Fruit fly (Drosophila melanogaster) whole organism, prepupa: ENCODE measurements around the gene Nepl20.
A peak's percentile ranks its signal among the peaks of the same experiment; 100 is the strongest.

ENCODE experiments used
- Blimp-1 ChIP-seq: fragments of 200-800 bp; sonication (Bioruptor generic); optimal IDR thresholded peaks from 3 replicates; lab custom pipeline; 2017; ENCODE audit warnings: missing biosample characterization, missing genetic modification characterization, mild to moderate bottlenecking, moderate library complexity, missing genetic modification reagents
- CG10631 ChIP-seq: fragments of 200-800 bp; sonication (Bioruptor generic); optimal IDR thresholded peaks from 2 replicates; lab custom pipeline; 2016; ENCODE audit warnings: missing biosample characterization, missing genetic modification characterization
- CG11294 ChIP-seq: fragments of 200-800 bp; sonication (Bioruptor generic); IDR thresholded peaks from 2 replicates; pipeline ENCODE4 v1.3.6; 2022; ENCODE audit warnings: missing biosample characterization, missing genetic modification characterization
- CG11902 ChIP-seq: fragments of 200-800 bp; sonication (Bioruptor generic); optimal IDR thresholded peaks from 3 replicates; lab custom pipeline; 2016; ENCODE audit warnings: missing biosample characterization, missing genetic modification characterization
- CG15336 ChIP-seq: fragments of 200-800 bp; sonication (Bioruptor generic); IDR thresholded peaks from 2 replicates; pipeline ENCODE4 v1.3.6; 2022; ENCODE audit warnings: missing biosample characterization, missing genetic modification characterization
- CG1621 ChIP-seq: fragments of 200-800 bp; sonication (Bioruptor generic); optimal IDR thresholded peaks from 3 replicates; lab custom pipeline; 2018; ENCODE audit warnings: missing biosample characterization, mild to moderate bottlenecking, missing genetic modification characterization
- CG16779 ChIP-seq: fragments of 200-800 bp; sonication (Bioruptor generic); optimal IDR thresholded peaks from 3 replicates; lab custom pipeline; 2017; ENCODE audit warnings: missing biosample characterization, mild to moderate bottlenecking, missing genetic modification characterization
- CG3032 ChIP-seq: fragments of 200-800 bp; optimal IDR thresholded peaks from 2 replicates; lab custom pipeline; 2019; ENCODE audit warnings: missing biosample characterization, mild to moderate bottlenecking, missing genetic modification characterization, moderate library complexity
- CG32006 ChIP-seq: fragments of 200-800 bp; sonication (Bioruptor generic); optimal IDR thresholded peaks from 3 replicates; lab custom pipeline; 2017; ENCODE audit warnings: missing biosample characterization, mild to moderate bottlenecking, missing genetic modification characterization
- CG34406 ChIP-seq: fragments of 200-800 bp; sonication (Bioruptor generic); optimal IDR thresholded peaks from 3 replicates; lab custom pipeline; 2016; ENCODE audit warnings: missing biosample characterization, missing genetic modification characterization
- CG3919 ChIP-seq: fragments of 200-800 bp; sonication (Bioruptor generic); optimal IDR thresholded peaks from 3 replicates; lab custom pipeline; 2016; ENCODE audit warnings: missing biosample characterization, missing genetic modification characterization
- CG4318 ChIP-seq: fragments of 200-800 bp; sonication (Bioruptor generic); optimal IDR thresholded peaks from 3 replicates; lab custom pipeline; 2017; ENCODE audit warnings: missing biosample characterization, mild to moderate bottlenecking, missing genetic modification characterization
- CG6163 ChIP-seq: fragments of 200-800 bp; sonication (Bioruptor generic); IDR thresholded peaks from 3 replicates; pipeline ENCODE4 v1.3.6; 2022; ENCODE audit warnings: missing biosample characterization, missing genetic modification characterization
- CG6276 ChIP-seq: fragments of 200-800 bp; sonication (Bioruptor generic); optimal IDR thresholded peaks from 2 replicates; lab custom pipeline; 2017; ENCODE audit warnings: missing biosample characterization, mild to moderate bottlenecking, missing genetic modification characterization
- CG6792 ChIP-seq: fragments of 200-800 bp; sonication (Bioruptor generic); optimal IDR thresholded peaks from 3 replicates; lab custom pipeline; 2016; ENCODE audit warnings: missing biosample characterization, missing genetic modification characterization
- CG6808 ChIP-seq: fragments of 200-800 bp; sonication (Bioruptor generic); optimal IDR thresholded peaks from 3 replicates; lab custom pipeline; 2017; ENCODE audit warnings: missing biosample characterization, missing genetic modification characterization, mild to moderate bottlenecking, moderate library complexity, missing genetic modification reagents
- CG7368 ChIP-seq: fragments of 200-800 bp; sonication (Bioruptor generic); optimal IDR thresholded peaks from 3 replicates; lab custom pipeline; 2016; ENCODE audit warnings: missing biosample characterization, missing genetic modification characterization
- CG8119 ChIP-seq: fragments of 200-800 bp; sonication (Bioruptor generic); IDR thresholded peaks from 3 replicates; pipeline ENCODE4 v1.3.6; 2022; ENCODE audit warnings: missing biosample characterization, missing genetic modification characterization
- CG8319 ChIP-seq: fragments of 200-800 bp; sonication (Bioruptor generic); optimal IDR thresholded peaks from 3 replicates; lab custom pipeline; 2016; ENCODE audit warnings: missing biosample characterization, missing genetic modification characterization
- CG8632 ChIP-seq: fragments of 200-800 bp; sonication (Bioruptor generic); optimal IDR thresholded peaks from 3 replicates; lab custom pipeline; 2016; ENCODE audit warnings: missing biosample characterization, missing genetic modification characterization
- CG9139 ChIP-seq: fragments of 200-800 bp; sonication (Bioruptor generic); optimal IDR thresholded peaks from 3 replicates; lab custom pipeline; 2017; ENCODE audit warnings: missing biosample characterization, mild to moderate bottlenecking, missing genetic modification characterization
- Eip78C ChIP-seq: fragments of 200-800 bp; sonication (Bioruptor generic); peaks from one replicate; lab custom pipeline; 2016; ENCODE audit warnings: missing biosample characterization, missing genetic modification characterization
- Ets21C ChIP-seq: fragments of 200-800 bp; sonication (Bioruptor generic); optimal IDR thresholded peaks from 3 replicates; lab custom pipeline; 2016; ENCODE audit warnings: missing biosample characterization, missing genetic modification characterization
- Ets96B ChIP-seq: fragments of 200-800 bp; optimal IDR thresholded peaks from 2 replicates; lab custom pipeline; 2019; ENCODE audit warnings: missing biosample characterization, mild to moderate bottlenecking, missing genetic modification characterization, moderate library complexity
- Gug ChIP-seq: fragments of 200-800 bp; sonication (Bioruptor generic); IDR thresholded peaks from 2 replicates; pipeline ENCODE4 v1.3.6; 2022; ENCODE audit warnings: missing biosample characterization, missing genetic modification characterization
- Hr38 ChIP-seq: sonication (Bioruptor generic); optimal IDR thresholded peaks from 2 replicates; lab custom pipeline; 2016; ENCODE audit warnings: missing biosample characterization, missing genetic modification characterization
- Lpt ChIP-seq: fragments of 200-800 bp; sonication (Bioruptor generic); optimal IDR thresholded peaks from 3 replicates; lab custom pipeline; 2016; ENCODE audit warnings: missing biosample characterization, missing genetic modification characterization
- Met ChIP-seq: fragments of 200-800 bp; sonication (Bioruptor generic); optimal IDR thresholded peaks from 3 replicates; lab custom pipeline; 2016; ENCODE audit warnings: missing biosample characterization, missing genetic modification characterization
- Sox15 ChIP-seq: fragments of 200-800 bp; sonication (Bioruptor generic); optimal IDR thresholded peaks from 3 replicates; lab custom pipeline; 2016; ENCODE audit warnings: missing biosample characterization, missing genetic modification characterization
- achi ChIP-seq: fragments of 200-800 bp; sonication (Bioruptor generic); optimal IDR thresholded peaks from 3 replicates; lab custom pipeline; 2016; ENCODE audit warnings: missing biosample characterization, missing genetic modification characterization
- cyc ChIP-seq: fragments of 200-800 bp; sonication (Bioruptor generic); optimal IDR thresholded peaks from 3 replicates; lab custom pipeline; 2016; ENCODE audit warnings: missing biosample characterization, missing genetic modification characterization
- dac ChIP-seq: fragments of 200-800 bp; sonication (Bioruptor generic); optimal IDR thresholded peaks from 2 replicates; lab custom pipeline; 2017; ENCODE audit warnings: missing biosample characterization, mild to moderate bottlenecking, missing genetic modification characterization
- dsx ChIP-seq: fragments of 200-800 bp; optimal IDR thresholded peaks from 3 replicates; lab custom pipeline; 2019; ENCODE audit warnings: missing biosample characterization, mild to moderate bottlenecking, missing genetic modification characterization, moderate library complexity; ENCODE audit not compliant: poor library complexity, severe bottlenecking
- eg ChIP-seq: fragments of 200-800 bp; sonication (Bioruptor generic); IDR thresholded peaks from 3 replicates; pipeline ENCODE4 v1.3.6; 2022; ENCODE audit warnings: missing biosample characterization, missing genetic modification characterization
- esn ChIP-seq: fragments of 200-800 bp; sonication (Bioruptor generic); optimal IDR thresholded peaks from 2 replicates; lab custom pipeline; 2016; ENCODE audit warnings: missing biosample characterization, mild to moderate bottlenecking, missing genetic modification characterization, moderate library complexity
- fd59A ChIP-seq: fragments of 200-800 bp; sonication (Bioruptor generic); optimal IDR thresholded peaks from 2 replicates; lab custom pipeline; 2017; ENCODE audit warnings: missing biosample characterization, mild to moderate bottlenecking, missing genetic modification characterization, missing genetic modification reagents
- lz ChIP-seq: fragments of 200-800 bp; sonication (Bioruptor generic); optimal IDR thresholded peaks from 3 replicates; lab custom pipeline; 2016; ENCODE audit warnings: missing biosample characterization, missing genetic modification characterization
- net ChIP-seq: fragments of 200-800 bp; sonication (Bioruptor generic); optimal IDR thresholded peaks from 3 replicates; lab custom pipeline; 2016; ENCODE audit warnings: missing biosample characterization, missing genetic modification characterization
- pdm3 ChIP-seq: fragments of 200-800 bp; sonication (Bioruptor generic); optimal IDR thresholded peaks from 3 replicates; lab custom pipeline; 2016; ENCODE audit warnings: missing biosample characterization, missing genetic modification characterization
- salr ChIP-seq, 2 experiments: fragments of 200-800 bp; sonication (Bioruptor generic); optimal IDR thresholded peaks; 3 replicates each; lab custom pipeline; 2016 to 2018; ENCODE audit warnings: missing biosample characterization in 2 of 2, missing genetic modification characterization in 2 of 2, mild to moderate bottlenecking in 1 of 2
- ss ChIP-seq, 2 experiments: fragments of 200-800 bp; sonication (Bioruptor generic); optimal IDR thresholded peaks; 2 replicates in 1 of 2; 3 replicates in 1 of 2; lab custom pipeline; 2017 to 2018; ENCODE audit warnings: mild to moderate bottlenecking in 2 of 2, missing biosample characterization in 2 of 2, missing genetic modification characterization in 2 of 2, moderate library complexity in 1 of 2
- svp ChIP-seq: fragments of 200-800 bp; sonication (Bioruptor generic); peaks from one replicate; lab custom pipeline; 2016; ENCODE audit warnings: missing biosample characterization, missing genetic modification characterization
- vri ChIP-seq: fragments of 200-800 bp; sonication (Bioruptor generic); optimal IDR thresholded peaks from 3 replicates; lab custom pipeline; 2016; ENCODE audit warnings: missing biosample characterization, mild to moderate bottlenecking, missing genetic modification characterization

Nepl20 gene

dm6 chr3R:28911758-28912157, 31.2 kb downstream of the Nepl20 start (continued):
- TF ChIP-seq CG15336 (GFP tag; lab: Robert Waterston, UW) (peak; percentile 76), achi (GFP tag; lab: Kevin White, UChicago) (peak; percentile 62), CG8119 (GFP tag; lab: Robert Waterston, UW) (peak; percentile 77), CG16779 (tag; lab: Kevin White, UChicago) (peak; percentile 12), Lpt (GFP tag; lab: Kevin White, UChicago) (peak; percentile 74), CG10631 (GFP tag; lab: Kevin White, UChicago) (peak; percentile 60), CG11294 (GFP tag; lab: Robert Waterston, UW) (no peak; the same call in 1 of the 2 replicates), dsx (GFP tag; lab: Kevin White, UChicago) (no peak), cyc (GFP tag; lab: Kevin White, UChicago) (peak; percentile 40), salr (GFP tag; optimal IDR thresholded peaks at IDR 0.05; lab: Kevin White, UChicago) (peak in 1 of 2 experiments; percentile 57), fd59A (GFP tag; lab: Kevin White, UChicago) (no peak), CG32006 (peak; percentile 70), CG4318 (GFP tag; lab: Kevin White, UChicago) (peak; percentile 29), CG3919 (GFP tag; lab: Kevin White, UChicago) (peak; percentile 71), vri (GFP tag; lab: Kevin White, UChicago) (no peak), ss (GFP tag; optimal IDR thresholded peaks at IDR 0.05; lab: Kevin White, UChicago) (no peak), CG8632 (GFP tag; lab: Kevin White, UChicago) (no peak), Met (GFP tag; lab: Kevin White, UChicago) (peak; percentile 35), CG6163 (peak; percentile 81), pdm3 (GFP tag; lab: Kevin White, UChicago) (no peak), CG7368 (GFP tag; lab: Kevin White, UChicago) (peak; percentile 53), CG34406 (no peak), CG9139 (GFP tag; lab: Kevin White, UChicago) (no peak)

- peak; percentile 61 for TF ChIP-seq CG6276 (GFP tag; lab: Kevin White, UChicago)
- TF ChIP-seq CG11902 (GFP tag; lab: Kevin White, UChicago), result no peak
- TF ChIP-seq lz (GFP tag; lab: Kevin White, UChicago), result no peak
- TF ChIP-seq Ets96B (tag; lab: Kevin White, UChicago), result no peak
- 0 out of 3 replicates have a peak, but pooled peaks have one; percentile 20 for TF ChIP-seq eg
- no peak for TF ChIP-seq dac (GFP tag; lab: Kevin White, UChicago)
- TF ChIP-seq Hr38 (GFP tag; lab: Kevin White, UChicago), result no peak
- no peak for TF ChIP-seq esn (GFP tag; lab: Kevin White, UChicago)
- TF ChIP-seq vri (GFP tag; lab: Kevin White, UChicago), result no peak
- TF ChIP-seq CG1621 (tag; lab: Kevin White, UChicago), result no peak
- TF ChIP-seq Lpt (GFP tag; lab: Kevin White, UChicago), result peak; percentile 8
- peak; percentile 19 for TF ChIP-seq CG6808
- no peak for TF ChIP-seq Sox15 (GFP tag; lab: Kevin White, UChicago)
- TF ChIP-seq CG6163, result peak; percentile 54; the same call in 2 of the 3 replicates
- no peak for TF ChIP-seq CG6792
- no peak for TF ChIP-seq net (GFP tag; lab: Kevin White, UChicago)
- TF ChIP-seq CG3919 (GFP tag; lab: Kevin White, UChicago), result no peak
- TF ChIP-seq CG3032 (tag; lab: Kevin White, UChicago), result no peak
- no peak for TF ChIP-seq svp (GFP tag; lab: Kevin White, UChicago)
- no peak for TF ChIP-seq CG11294 (GFP tag; lab: Robert Waterston, UW)
- TF ChIP-seq Ets21C (GFP tag; lab: Kevin White, UChicago), result no peak
- TF ChIP-seq Gug, result no peak
- TF ChIP-seq Eip78C, result peak; percentile 27
- TF ChIP-seq CG8319 (GFP tag; lab: Kevin White, UChicago), result no peak
- TF ChIP-seq Blimp-1 (GFP tag; lab: Kevin White, UChicago), result no peak
These were observed 32.4 kb downstream of the Nepl20 start for dm6 chr3R:28913039-28913438.
